Fruit fly (Drosophila melanogaster) whole organism, pupa: ENCODE data around the gene Exn.

Experiments
- CG10348 ChIP-seq: fragments of 200-800 bp; sonication (Bioruptor generic); IDR thresholded peaks from 2 replicates; pipeline ENCODE4 v1.3.6; 2022; ENCODE audit warnings: missing biosample characterization, missing genetic modification characterization
- CG12605 ChIP-seq: fragments of 200-800 bp; sonication (Bioruptor generic); IDR thresholded peaks from 2 replicates; pipeline ENCODE4 v1.3.6; 2022; ENCODE audit warnings: missing biosample characterization, missing genetic modification characterization
- CG13204 ChIP-seq: fragments of 200-800 bp; sonication (Bioruptor generic); optimal IDR thresholded peaks from 2 replicates; lab custom pipeline; 2018; ENCODE audit warnings: missing biosample characterization, mild to moderate bottlenecking, missing genetic modification characterization, moderate library complexity
- CG14655 ChIP-seq: fragments of 200-800 bp; sonication (Bioruptor generic); optimal IDR thresholded peaks from 3 replicates; lab custom pipeline; 2017; ENCODE audit warnings: mild to moderate bottlenecking, missing biosample characterization, missing genetic modification reagents, missing genetic modification characterization
- CG15710 ChIP-seq: fragments of 200-800 bp; sonication (Bioruptor generic); optimal IDR thresholded peaks from 2 replicates; lab custom pipeline; 2018; ENCODE audit warnings: missing biosample characterization, mild to moderate bottlenecking, missing genetic modification characterization, moderate library complexity
- CG17806 ChIP-seq: fragments of 200-800 bp; sonication (Bioruptor generic); optimal IDR thresholded peaks from 2 replicates; lab custom pipeline; 2018; ENCODE audit warnings: missing biosample characterization, mild to moderate bottlenecking, missing genetic modification characterization, moderate library complexity
- CG32121 ChIP-seq: fragments of 200-800 bp; sonication (Bioruptor generic); IDR thresholded peaks from 2 replicates; pipeline ENCODE4 v1.3.6; 2022; ENCODE audit warnings: missing biosample characterization, missing genetic modification characterization
- CG34367 ChIP-seq: fragments of 200-800 bp; sonication (Bioruptor generic); optimal IDR thresholded peaks from 2 replicates; lab custom pipeline; 2018; ENCODE audit warnings: missing biosample characterization, mild to moderate bottlenecking, missing genetic modification characterization
- CG4496 ChIP-seq: fragments of 200-800 bp; sonication (Bioruptor generic); IDR thresholded peaks from 3 replicates; pipeline ENCODE4 v1.3.6; 2022; ENCODE audit warnings: missing biosample characterization, missing genetic modification characterization
- CG8159 ChIP-seq: fragments of 200-800 bp; sonication (Bioruptor generic); optimal IDR thresholded peaks from 3 replicates; lab custom pipeline; 2018; ENCODE audit warnings: missing biosample characterization, mild to moderate bottlenecking, missing genetic modification characterization, moderate library complexity
- CG8301 ChIP-seq: fragments of 200-800 bp; sonication (Bioruptor generic); optimal IDR thresholded peaks from 2 replicates; lab custom pipeline; 2018; ENCODE audit warnings: missing biosample characterization, mild to moderate bottlenecking, missing genetic modification characterization
- CG9948 ChIP-seq: fragments of 200-800 bp; sonication (Bioruptor generic); optimal IDR thresholded peaks from 2 replicates; lab custom pipeline; 2018; ENCODE audit warnings: missing biosample characterization, mild to moderate bottlenecking, missing genetic modification characterization, moderate library complexity
- D1 ChIP-seq: fragments of 200-800 bp; sonication (Bioruptor generic); optimal IDR thresholded peaks from 2 replicates; lab custom pipeline; 2018; ENCODE audit warnings: missing biosample characterization, mild to moderate bottlenecking, missing genetic modification characterization, moderate library complexity
- EcR ChIP-seq: fragments of 200-800 bp; sonication (Bioruptor generic); optimal IDR thresholded peaks from 3 replicates; lab custom pipeline; 2019; ENCODE audit warnings: missing biosample characterization, missing genetic modification characterization, mild to moderate bottlenecking, moderate library complexity, missing genetic modification reagents
- Ets98B ChIP-seq: fragments of 200-800 bp; sonication (Bioruptor generic); IDR thresholded peaks from 2 replicates; pipeline ENCODE4 v1.3.6; 2022; ENCODE audit warnings: missing biosample characterization, missing genetic modification characterization
- Pif1A ChIP-seq: fragments of 200-800 bp; sonication (Bioruptor generic); optimal IDR thresholded peaks from 3 replicates; lab custom pipeline; 2016; ENCODE audit warnings: missing biosample characterization, missing genetic modification characterization
- Pif1B ChIP-seq: fragments of 200-800 bp; sonication (Bioruptor generic); optimal IDR thresholded peaks from 3 replicates; lab custom pipeline; 2016; ENCODE audit warnings: missing biosample characterization, missing genetic modification characterization
- Snoo ChIP-seq: fragments of 200-800 bp; sonication (Bioruptor generic); optimal IDR thresholded peaks from 3 replicates; lab custom pipeline; 2017; ENCODE audit warnings: missing biosample characterization, mild to moderate bottlenecking, missing genetic modification characterization, inconsistent platforms
- fd96Ca ChIP-seq: fragments of 200-800 bp; sonication (Bioruptor generic); IDR thresholded peaks from 3 replicates; pipeline ENCODE4 v1.3.6; 2022; ENCODE audit warnings: missing biosample characterization, missing genetic modification characterization
- gl ChIP-seq: fragments of 200-800 bp; sonication (Bioruptor generic); optimal IDR thresholded peaks from 2 replicates; lab custom pipeline; 2018; ENCODE audit warnings: missing biosample characterization, mild to moderate bottlenecking, missing genetic modification characterization
- rn ChIP-seq: fragments of 200-800 bp; sonication (Bioruptor generic); IDR thresholded peaks from 2 replicates; pipeline ENCODE4 v1.3.6; 2022; ENCODE audit warnings: missing biosample characterization, missing genetic modification characterization

Gene Exn

DNA sequence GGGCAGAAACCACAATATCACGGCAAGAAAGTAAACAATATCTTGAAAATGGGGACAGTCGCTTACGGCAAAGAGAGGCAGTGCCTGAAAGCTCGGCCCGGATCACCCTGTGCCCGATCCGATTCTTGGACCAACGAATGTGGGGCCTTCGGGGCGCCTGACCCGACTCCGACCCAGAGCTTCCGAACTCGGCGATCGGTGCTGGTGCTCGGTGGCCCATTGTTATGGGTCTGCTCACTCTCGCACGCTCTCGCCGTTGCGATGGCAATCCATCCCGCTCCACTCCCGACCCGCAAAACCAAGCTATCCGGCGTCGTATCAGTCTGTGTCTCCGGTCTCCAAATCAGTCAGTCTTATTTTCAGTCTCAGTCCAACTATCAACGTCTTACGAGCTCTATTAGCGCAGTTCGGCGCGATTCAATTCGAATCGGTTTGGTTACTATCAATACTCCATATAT lies at the start of gene Exn:
Exn (plus strand) TSS at position 362 of the 458 bp plus-strand sequence.
- TF ChIP-seq CG10348 (GFP tag; lab: Robert Waterston, UW): no peak
- TF ChIP-seq CG4496 (GFP tag; lab: Robert Waterston, UW): peak; percentile 90
- TF ChIP-seq CG34367 (tag; lab: Kevin White, UChicago): no peak
- TF ChIP-seq CG8301: no peak
- TF ChIP-seq CG12605 (GFP tag; lab: Robert Waterston, UW): no peak; the same call in 1 of the 2 replicates
- TF ChIP-seq EcR (GFP tag; lab: Kevin White, UChicago): peak; percentile 72
- TF ChIP-seq Pif1A (GFP tag; lab: Kevin White, UChicago): peak; percentile 45
- no peak for TF ChIP-seq CG17806 (tag; lab: Kevin White, UChicago)
- peak; percentile 46 for TF ChIP-seq Ets98B (GFP tag; lab: Robert Waterston, UW)
- TF ChIP-seq Pif1B (GFP tag; lab: Kevin White, UChicago): peak; percentile 66
- TF ChIP-seq CG15710 (tag; lab: Kevin White, UChicago): no peak
- TF ChIP-seq CG9948 (tag; lab: Kevin White, UChicago): no peak
- peak; percentile 41; the same call in 1 of the 2 replicates for TF ChIP-seq CG32121 (GFP tag; lab: Robert Waterston, UW)
- TF ChIP-seq rn (GFP tag; lab: Robert Waterston, UW): no peak
- no peak for TF ChIP-seq D1 (tag; lab: Kevin White, UChicago)
- peak; percentile 11 for TF ChIP-seq gl
- TF ChIP-seq Snoo (tag; lab: Kevin White, UChicago): peak; percentile 66
- no peak for TF ChIP-seq CG8159 (tag; lab: Kevin White, UChicago)
- no peak for TF ChIP-seq CG13204 (GFP tag; lab: Kevin White, UChicago)
- TF ChIP-seq fd96Ca: 0 out of 3 replicates have a peak, but pooled peaks have one; percentile 46
- no peak for TF ChIP-seq CG14655

- TF ChIP-seq CG34367 (tag; lab: Kevin White, UChicago) (no peak), CG8159 (tag; lab: Kevin White, UChicago) (no peak), D1 (tag; lab: Kevin White, UChicago) (no peak), Snoo (tag; lab: Kevin White, UChicago) (no peak), CG14655 (no peak), CG9948 (tag; lab: Kevin White, UChicago) (no peak), Pif1B (GFP tag; lab: Kevin White, UChicago) (no peak), Pif1A (GFP tag; lab: Kevin White, UChicago) (no peak), CG12605 (GFP tag; lab: Robert Waterston, UW) (no peak), CG17806 (tag; lab: Kevin White, UChicago) (no peak), fd96Ca (no peak), CG4496 (GFP tag; lab: Robert Waterston, UW) (no peak), CG15710 (tag; lab: Kevin White, UChicago) (no peak), rn (GFP tag; lab: Robert Waterston, UW) (no peak), EcR (GFP tag; lab: Kevin White, UChicago) (no peak), gl (no peak), Ets98B (GFP tag; lab: Robert Waterston, UW) (no peak), CG13204 (GFP tag; lab: Kevin White, UChicago) (no peak)
Measured at dm6 chr3L:16922952-16923351, 46.9 kb upstream of the Exn start, which contains the start of gene CG13028. TSS of gene CG13028 (plus strand) at chr3L:16923252.

- TF ChIP-seq D1 (tag; lab: Kevin White, UChicago) (no peak), CG4496 (GFP tag; lab: Robert Waterston, UW) (no peak; the same call in 2 of the 3 replicates), EcR (GFP tag; lab: Kevin White, UChicago) (peak; percentile 79)
- TF ChIP-seq, all 21 proteins: peak for 1
Measured at dm6 chr3L:16927375-16927774, 42.4 kb upstream of the Exn start, which contains the start of gene CG13023. TSS of gene CG13023 (minus strand) at chr3L:16927434.

DNA sequence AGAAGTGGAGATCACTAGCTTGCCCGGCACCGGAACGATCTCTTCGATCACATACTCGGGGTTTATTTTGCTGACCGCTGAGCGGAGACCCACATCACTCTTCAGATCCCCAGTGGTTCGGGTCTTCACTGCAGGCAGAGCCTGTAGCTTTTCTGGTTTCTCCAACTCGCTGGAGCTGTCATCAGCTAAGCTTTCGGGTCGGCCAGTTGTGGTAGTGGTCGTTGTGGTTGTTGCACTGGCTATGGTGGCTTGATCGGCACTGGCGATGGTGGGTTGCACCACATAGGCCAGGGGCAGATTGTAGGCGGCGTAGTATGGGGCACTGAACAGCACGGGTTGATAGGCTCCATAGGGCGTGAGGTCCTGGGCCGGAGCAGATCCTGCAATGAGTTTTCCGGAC lies 39.3 kb upstream of the Exn start:
- TF ChIP-seq Snoo (tag; lab: Kevin White, UChicago) (no peak), fd96Ca (no peak), CG8159 (tag; lab: Kevin White, UChicago) (no peak), CG9948 (tag; lab: Kevin White, UChicago) (no peak), CG10348 (GFP tag; lab: Robert Waterston, UW) (no peak), CG4496 (GFP tag; lab: Robert Waterston, UW) (peak; percentile 59; the same call in 1 of the 3 replicates), Ets98B (GFP tag; lab: Robert Waterston, UW) (no peak)
- TF ChIP-seq, all 21 proteins: peak for 1

- TF ChIP-seq CG15710 (tag; lab: Kevin White, UChicago): no peak
- no peak for TF ChIP-seq Ets98B (GFP tag; lab: Robert Waterston, UW)
- TF ChIP-seq EcR (GFP tag; lab: Kevin White, UChicago): peak; percentile 78
- TF ChIP-seq, all 21 proteins: peak for 1
Measured at dm6 chr3L:16935284-16935683, 34.5 kb upstream of the Exn start, which contains the start of gene CG11905. TSS of gene CG11905 (minus strand) at chr3L:16935536.

DNA sequence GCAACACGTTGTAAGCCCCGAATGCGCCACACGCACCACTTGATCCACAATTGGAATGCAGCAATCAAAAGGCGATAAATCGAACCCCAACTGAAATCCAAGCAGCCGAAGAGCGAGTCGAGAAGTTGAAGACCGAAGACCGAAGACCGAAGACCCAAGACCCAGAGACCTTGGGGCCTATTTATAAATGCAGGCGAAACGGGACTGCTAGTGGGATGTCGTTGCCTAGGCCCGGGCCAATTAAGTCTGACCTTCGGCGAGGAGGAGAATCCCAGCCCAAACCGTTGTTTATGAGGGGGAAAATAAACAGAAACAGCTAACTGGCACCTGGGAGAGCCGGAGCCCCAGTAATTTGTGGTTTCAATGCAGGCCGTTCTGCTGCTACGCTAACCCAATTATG lies 33.1 kb upstream of the Exn start:
- TF ChIP-seq Ets98B (GFP tag; lab: Robert Waterston, UW): no peak
- peak; percentile 93 for TF ChIP-seq EcR (GFP tag; lab: Kevin White, UChicago)
